Worm (Caenorhabditis elegans): ENCODE results near the gene Y65A5A.1.

Gene Y65A5A.1

DNA sequence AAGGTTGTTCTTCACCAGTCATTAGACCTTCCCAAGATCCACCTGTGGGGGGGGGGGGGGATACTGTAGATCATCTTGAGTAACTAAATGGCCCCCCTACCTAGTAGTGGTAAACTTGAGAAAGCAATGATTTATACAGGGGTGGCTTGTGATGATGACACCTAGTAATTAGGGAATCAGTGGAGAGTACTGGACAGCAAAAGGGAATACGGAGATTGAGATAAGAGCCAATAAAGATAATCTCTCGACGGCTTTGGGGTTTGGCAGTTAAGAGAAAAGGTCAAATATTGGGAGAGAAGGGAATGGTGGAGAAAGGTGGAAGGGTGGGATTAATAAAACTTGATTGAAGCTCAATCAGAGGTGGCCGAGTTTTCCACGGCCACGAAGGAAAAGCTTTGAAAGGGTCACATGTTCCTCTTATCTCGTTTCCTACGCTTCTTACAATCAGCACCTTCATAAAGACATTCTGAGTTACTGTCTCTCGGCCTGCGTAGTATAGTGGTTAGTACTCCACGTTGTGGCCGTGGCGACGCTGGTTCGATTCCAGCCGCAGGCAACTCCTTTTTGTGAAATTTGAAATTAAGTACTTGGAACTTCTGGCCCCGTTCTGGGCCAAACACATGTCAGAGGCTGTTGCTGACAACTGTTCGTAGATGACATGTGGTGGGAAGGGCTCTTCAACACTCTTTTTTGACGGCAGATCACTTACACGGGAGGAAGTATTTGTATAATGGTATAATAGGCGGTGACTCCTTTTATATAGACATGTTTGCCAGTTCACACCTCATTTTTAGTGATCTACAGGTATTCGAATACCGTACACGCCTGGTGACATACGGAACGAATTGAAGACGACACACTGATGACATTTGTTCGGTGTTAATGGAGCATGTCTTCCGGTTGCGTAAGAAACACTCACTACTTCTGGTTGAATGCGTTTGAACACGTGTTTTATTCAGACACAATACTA is 1.1 kb upstream of the Y65A5A.1 start:
- TF ChIP-seq dao-5 (tag; optimal IDR thresholded peaks at IDR 0.05) (peak; percentile 45), W03F9.2 (tag; optimal IDR thresholded peaks at IDR 0.05) (no peak), him-1 (tag; optimal IDR thresholded peaks at IDR 0.05) (no peak)

ce11 chrIV:16399017-16399416 is 609 bp downstream of the Y65A5A.1 start:
- TF ChIP-seq him-1 (tag; optimal IDR thresholded peaks at IDR 0.05), result peak; percentile 61
- TF ChIP-seq W03F9.2 (tag; optimal IDR thresholded peaks at IDR 0.05), result peak; percentile 55
- TF ChIP-seq dao-5 (tag; optimal IDR thresholded peaks at IDR 0.05), result peak; percentile 29

- TF ChIP-seq W03F9.2 (tag; optimal IDR thresholded peaks at IDR 0.05) (peak; percentile 20), dao-5 (tag; optimal IDR thresholded peaks at IDR 0.05) (no peak), him-1 (tag; optimal IDR thresholded peaks at IDR 0.05) (no peak)
Measured at ce11 chrIV:16397845-16398607, 1.6 kb downstream of the Y65A5A.1 start.

ce11 chrIV:16396651-16397050 is 3.0 kb downstream of the Y65A5A.1 start:
- TF ChIP-seq him-1 (tag; optimal IDR thresholded peaks at IDR 0.05), result no peak
- TF ChIP-seq dao-5 (tag; optimal IDR thresholded peaks at IDR 0.05), result no peak
- no peak for TF ChIP-seq W03F9.2 (tag; optimal IDR thresholded peaks at IDR 0.05)

DNA sequence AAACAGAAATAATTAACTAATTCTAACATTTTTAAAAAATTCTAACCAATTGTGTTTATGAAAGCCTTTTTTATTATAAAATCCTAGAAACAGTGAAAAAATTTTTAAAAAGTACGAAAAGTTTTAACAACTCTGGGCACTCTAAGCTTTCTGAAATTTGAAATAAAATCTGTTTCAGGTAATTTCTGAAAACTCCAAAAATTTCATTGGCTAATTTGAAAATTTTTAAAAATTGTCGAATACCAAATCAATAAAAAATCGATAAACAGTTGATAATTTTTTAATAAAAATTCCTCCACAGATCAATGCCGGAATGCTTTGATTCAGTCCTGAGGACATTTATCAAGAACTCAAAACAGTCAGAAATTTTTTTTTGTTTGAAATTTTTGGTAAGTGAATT is 6.0 kb downstream of the Y65A5A.1 start, which contains the start of gene Y65A5A.24:
Gene Y65A5A.24, plus strand, starts transcription at position 301 of the 400 bp plus-strand sequence.
- TF ChIP-seq him-1 (tag; optimal IDR thresholded peaks at IDR 0.05) (no peak), dao-5 (tag; optimal IDR thresholded peaks at IDR 0.05) (no peak), W03F9.2 (tag; optimal IDR thresholded peaks at IDR 0.05) (no peak)

- no peak for TF ChIP-seq him-1 (tag; optimal IDR thresholded peaks at IDR 0.05)
- TF ChIP-seq dao-5 (tag; optimal IDR thresholded peaks at IDR 0.05), result no peak
- TF ChIP-seq W03F9.2 (tag; optimal IDR thresholded peaks at IDR 0.05), result no peak
Measured at ce11 chrIV:16391470-16391869, 8.2 kb downstream of the Y65A5A.1 start.

DNA sequence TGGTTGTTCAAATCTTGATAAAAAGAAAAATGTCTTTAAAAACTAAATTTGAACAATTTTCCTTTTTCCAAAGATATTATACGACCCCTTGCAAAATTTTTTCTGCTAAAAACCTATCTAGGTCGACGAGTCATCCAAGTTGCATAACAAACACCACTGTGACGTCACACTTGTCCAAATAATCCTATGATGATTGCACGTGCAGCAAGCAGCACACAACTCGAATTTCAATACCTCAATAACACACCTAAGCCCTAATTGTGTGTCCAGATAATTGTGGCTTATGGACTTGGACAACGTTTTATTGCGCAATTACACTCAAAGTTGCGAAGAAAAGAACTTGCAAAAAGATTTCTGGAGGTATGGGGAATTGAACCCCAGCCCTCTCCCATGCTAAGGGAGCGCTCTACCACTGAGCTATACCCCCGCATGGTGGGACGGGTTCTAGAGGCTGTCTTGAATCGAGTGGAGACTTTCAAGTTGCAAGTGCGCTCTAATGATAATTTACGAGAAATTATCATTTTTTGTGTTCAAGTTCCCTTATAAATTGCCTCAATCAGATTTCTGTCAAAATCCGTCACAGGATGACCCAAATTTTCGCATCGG is 10.7 kb downstream of the Y65A5A.1 start:
- no peak for TF ChIP-seq W03F9.2 (tag; optimal IDR thresholded peaks at IDR 0.05)
- peak; percentile 44 for TF ChIP-seq him-1 (tag; optimal IDR thresholded peaks at IDR 0.05)
- TF ChIP-seq dao-5 (tag; optimal IDR thresholded peaks at IDR 0.05), result peak; percentile 54

ce11 chrIV:16388136-16388635 is 11.4 kb downstream of the Y65A5A.1 start:
- TF ChIP-seq dao-5 (tag; optimal IDR thresholded peaks at IDR 0.05) (peak; percentile 4), him-1 (tag; optimal IDR thresholded peaks at IDR 0.05) (no peak)

DNA sequence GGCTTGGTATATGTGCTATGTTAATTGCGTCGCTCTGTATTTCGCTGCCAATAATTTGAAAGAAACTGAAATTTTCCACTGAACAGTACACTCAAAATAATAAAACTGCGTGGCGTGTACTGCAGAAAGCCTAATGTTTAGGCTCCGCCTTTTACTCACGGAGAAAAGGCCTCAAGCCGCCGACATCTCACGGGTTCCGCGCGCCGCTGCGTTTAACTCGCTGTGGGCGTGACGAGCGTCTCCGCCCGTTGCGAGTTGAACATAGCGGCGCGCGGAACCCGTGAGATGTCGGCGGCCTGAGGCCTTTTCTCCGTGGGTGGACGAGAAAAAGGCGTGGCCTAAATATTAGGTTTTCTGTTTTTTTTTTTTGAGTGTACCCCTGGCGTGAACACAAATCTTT is 15.0 kb downstream of the Y65A5A.1 start:
- TF ChIP-seq dao-5 (tag; optimal IDR thresholded peaks at IDR 0.05) (no peak), him-1 (tag; optimal IDR thresholded peaks at IDR 0.05) (no peak), W03F9.2 (tag; optimal IDR thresholded peaks at IDR 0.05) (no peak)

DNA sequence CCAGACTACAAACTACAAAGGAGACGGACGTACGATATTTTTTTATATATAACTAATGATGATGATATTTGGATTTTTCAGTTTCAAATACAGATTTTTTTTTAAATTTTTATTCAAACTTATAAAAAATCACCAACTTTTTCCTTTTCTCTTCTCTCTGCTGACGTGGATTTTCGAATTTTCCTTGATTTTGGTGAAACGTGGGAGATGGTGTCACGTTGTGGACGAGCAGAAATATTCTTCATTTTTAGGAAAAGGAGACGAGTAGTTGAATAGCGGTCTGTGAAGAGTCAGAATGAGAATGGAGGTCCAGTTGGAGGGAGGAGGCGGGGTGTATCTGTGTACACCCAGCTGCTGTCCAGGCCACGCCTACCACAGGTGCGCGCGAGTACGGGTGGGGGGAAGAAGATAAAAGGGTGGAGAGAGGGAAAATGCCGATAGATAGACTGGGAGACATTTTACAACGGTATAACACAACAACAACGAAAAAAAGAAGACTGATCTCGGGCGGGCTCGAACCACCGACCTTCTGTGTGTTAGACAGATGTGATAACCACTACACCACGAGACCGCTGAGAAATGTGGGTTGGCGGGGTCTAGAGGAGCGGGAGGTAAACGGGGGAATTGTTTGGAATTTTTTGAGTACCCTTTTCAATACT is 17.6 kb downstream of the Y65A5A.1 start, which contains the start of gene Y7A9D.1:
Gene Y7A9D.1, minus strand, starts transcription at position 283 of the 659 bp plus-strand sequence.
- TF ChIP-seq him-1 (tag; optimal IDR thresholded peaks at IDR 0.05) (no peak), W03F9.2 (tag; optimal IDR thresholded peaks at IDR 0.05) (no peak), dao-5 (tag; optimal IDR thresholded peaks at IDR 0.05) (no peak)

DNA sequence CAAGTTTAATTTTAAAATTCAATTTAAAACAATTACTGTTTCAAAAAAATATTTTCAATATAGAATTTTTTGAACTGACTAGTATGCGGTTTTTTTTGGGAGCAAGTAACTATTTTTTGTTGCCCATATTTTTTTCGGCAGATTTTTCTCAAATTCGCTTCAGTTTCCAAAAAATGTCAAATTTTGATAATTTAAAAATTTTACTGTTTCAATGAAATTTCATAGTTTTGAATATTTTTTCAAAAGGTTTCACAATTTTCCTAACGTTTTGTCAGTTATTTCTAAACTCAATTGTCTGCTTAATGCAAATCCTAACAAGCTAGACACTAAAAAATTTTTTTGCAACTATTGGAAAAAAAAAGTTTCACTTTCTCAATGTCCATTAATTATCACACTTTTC is 18.7 kb downstream of the Y65A5A.1 start:
- no peak for TF ChIP-seq W03F9.2 (tag; optimal IDR thresholded peaks at IDR 0.05)
- no peak for TF ChIP-seq dao-5 (tag; optimal IDR thresholded peaks at IDR 0.05)
- TF ChIP-seq him-1 (tag; optimal IDR thresholded peaks at IDR 0.05), result no peak

DNA sequence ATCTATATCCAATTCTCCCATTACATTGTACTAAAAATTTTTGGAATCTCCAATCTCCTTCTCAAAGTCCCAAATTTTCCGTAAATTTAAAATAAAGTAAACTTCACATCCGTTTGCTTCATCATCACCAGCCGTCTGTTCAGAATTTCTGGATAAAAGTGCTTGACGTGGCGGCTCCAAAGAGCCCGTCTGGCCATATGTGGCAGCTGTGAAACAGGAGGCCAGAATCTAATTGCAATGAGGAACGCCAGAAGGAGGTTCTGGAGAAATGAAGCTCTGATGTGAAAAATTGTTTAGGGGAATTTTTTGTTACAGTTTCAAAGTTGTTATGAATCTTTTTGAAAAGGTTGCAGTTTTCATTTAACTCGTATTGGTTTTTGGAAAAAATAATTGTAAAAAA is 19.3 kb downstream of the Y65A5A.1 start:
- TF ChIP-seq W03F9.2 (tag; optimal IDR thresholded peaks at IDR 0.05) (no peak), him-1 (tag; optimal IDR thresholded peaks at IDR 0.05) (no peak), dao-5 (tag; optimal IDR thresholded peaks at IDR 0.05) (no peak)

ce11 chrIV:16377942-16378341 is 21.7 kb downstream of the Y65A5A.1 start:
- TF ChIP-seq dao-5 (tag; optimal IDR thresholded peaks at IDR 0.05), result no peak
- TF ChIP-seq W03F9.2 (tag; optimal IDR thresholded peaks at IDR 0.05), result no peak
- no peak for TF ChIP-seq him-1 (tag; optimal IDR thresholded peaks at IDR 0.05)
